Worm (Caenorhabditis elegans) whole organism, early embryonic: ENCODE results near the gene Y53C12A.7.

ENCODE experiments used
- B0310.2 ChIP-seq: sonication (generic microtip); optimal IDR thresholded peaks from 2 replicates; lab custom pipeline; 2016; ENCODE audit warnings: mild to moderate bottlenecking, missing genetic modification characterization, missing compliant biosample characterization
- F13C5.2 ChIP-seq: sonication (generic microtip); optimal IDR thresholded peaks from 2 replicates; lab custom pipeline; 2017; ENCODE audit warnings: mild to moderate bottlenecking, missing genetic modification characterization, inconsistent platforms, missing compliant biosample characterization
- aly-1 ChIP-seq: sonication (generic microtip); optimal IDR thresholded peaks from 2 replicates; lab custom pipeline; 2016; ENCODE audit warnings: missing genetic modification characterization, missing compliant biosample characterization
- ama-1 ChIP-seq: fragments of 150-350 bp; optimal IDR thresholded peaks from 2 replicates; lab custom pipeline; 2014
- ceh-13 ChIP-seq: fragments of 200-800 bp; sonication (Bioruptor generic); optimal IDR thresholded peaks from 2 replicates; lab custom pipeline; 2018; ENCODE audit warnings: mild to moderate bottlenecking, missing genetic modification characterization, missing compliant biosample characterization
- ceh-36 ChIP-seq: sonication (generic microtip); optimal IDR thresholded peaks from 2 replicates; lab custom pipeline; 2016; ENCODE audit warnings: missing genetic modification characterization, inconsistent platforms, missing compliant biosample characterization
- ets-7 ChIP-seq: sonication (generic microtip); optimal IDR thresholded peaks from 2 replicates; lab custom pipeline; 2016; ENCODE audit warnings: missing genotype, missing genetic modification characterization, missing compliant biosample characterization
- flt-1 ChIP-seq: fragments of 200-800 bp; sonication (Bioruptor generic); IDR thresholded peaks from 2 replicates; pipeline ENCODE4 v1.3.6; 2022; ENCODE audit warnings: missing genetic modification characterization, missing compliant biosample characterization
- hmbx-1 ChIP-seq: sonication (generic microtip); optimal IDR thresholded peaks from 2 replicates; lab custom pipeline; 2016; ENCODE audit warnings: mild to moderate bottlenecking, missing genetic modification characterization, missing compliant biosample characterization
- hmg-4 ChIP-seq: fragments of 200-800 bp; sonication (Bioruptor generic); optimal IDR thresholded peaks from 2 replicates; lab custom pipeline; 2018; ENCODE audit warnings: mild to moderate bottlenecking, missing genetic modification characterization, missing compliant biosample characterization
- hnd-1 ChIP-seq: sonication (generic microtip); optimal IDR thresholded peaks from 2 replicates; lab custom pipeline; 2016; ENCODE audit warnings: missing genetic modification characterization, missing compliant biosample characterization
- pes-1 ChIP-seq: fragments of 200-800 bp; sonication (Bioruptor generic); IDR thresholded peaks from 2 replicates; pipeline ENCODE4 v1.3.6; 2022; ENCODE audit warnings: missing genetic modification reagents, missing genetic modification characterization, missing compliant biosample characterization
- scrt-1 ChIP-seq: fragments of 200-800 bp; sonication (Bioruptor generic); IDR thresholded peaks from 2 replicates; pipeline ENCODE4 v1.3.6; 2022; ENCODE audit warnings: missing genetic modification characterization, missing compliant biosample characterization
- sea-1 ChIP-seq: fragments of 200-800 bp; sonication (Bioruptor generic); conservative IDR thresholded peaks from 2 replicates; pipeline ENCODE4 v1.3.6; 2022; ENCODE audit warnings: missing genetic modification characterization, missing compliant biosample characterization
- tbx-11 ChIP-seq: fragments of 200-800 bp; sonication (Bioruptor generic); IDR thresholded peaks from 2 replicates; pipeline ENCODE4 v1.3.6; 2022; ENCODE audit warnings: missing genetic modification characterization, missing compliant biosample characterization
- tbx-37 ChIP-seq: fragments of 200-800 bp; sonication (Bioruptor generic); conservative IDR thresholded peaks from 2 replicates; pipeline ENCODE4 v1.3.6; 2022; ENCODE audit warnings: missing genetic modification reagents, missing genetic modification characterization, missing compliant biosample characterization
- tra-4 ChIP-seq: sonication (generic microtip); optimal IDR thresholded peaks from 2 replicates; lab custom pipeline; 2017; ENCODE audit warnings: missing genetic modification characterization, missing compliant biosample characterization

Gene Y53C12A.7

DNA sequence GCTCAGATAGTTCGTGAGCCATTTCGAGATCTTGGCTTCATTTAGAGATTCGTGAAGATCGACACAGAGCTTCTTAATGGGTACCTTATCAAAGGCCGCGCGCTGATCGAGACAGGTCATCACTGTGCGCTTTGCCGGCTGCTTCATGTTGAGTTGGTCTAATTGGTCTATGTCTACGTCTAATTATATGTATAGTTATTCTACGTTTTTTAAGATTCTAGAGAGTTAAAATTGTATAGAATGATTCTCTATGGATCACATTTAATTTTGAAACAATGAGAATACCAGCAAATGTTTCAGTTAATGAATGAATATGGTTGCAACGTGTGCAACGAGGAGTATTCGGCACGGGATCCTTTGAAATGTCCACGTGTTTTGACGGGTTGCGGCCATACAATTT, 25.7 kb upstream of the Y53C12A.7 start, which contains the start of gene arc-1:
arc-1 (plus strand) TSS at position 301 of the 400 bp plus-strand sequence.
- no peak for TF ChIP-seq ceh-13 (GFP tag; lab: Kevin White, UChicago)

DNA sequence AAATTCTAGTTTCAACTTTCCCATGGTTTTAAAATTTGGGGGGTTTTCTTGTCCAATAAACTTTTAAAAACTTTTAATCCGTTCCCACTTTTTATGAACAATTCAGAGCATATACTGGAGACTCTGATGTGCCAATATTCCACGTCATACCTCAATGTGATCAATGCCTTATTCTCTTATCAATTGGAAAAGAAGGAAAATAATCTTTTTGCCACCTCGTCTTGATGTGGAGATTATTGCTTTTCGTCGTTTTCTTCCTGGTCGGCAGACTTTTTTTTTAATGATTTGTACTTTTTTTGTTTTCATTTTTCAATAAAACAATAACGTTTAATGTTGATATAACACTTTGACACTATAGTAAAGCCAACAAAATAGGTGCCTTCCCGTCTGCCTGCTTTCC, 22.9 kb upstream of the Y53C12A.7 start:
- TF ChIP-seq flt-1 (GFP tag; lab: Robert Waterston, UW), result no peak
- TF ChIP-seq B0310.2 (tag; lab: Kevin White, UChicago), result no peak
- no peak for TF ChIP-seq ceh-13 (GFP tag; lab: Kevin White, UChicago)
- no peak for TF ChIP-seq hnd-1 (tag; lab: Kevin White, UChicago)
- no peak for TF ChIP-seq pes-1 (GFP tag; lab: Robert Waterston, UW)
- no peak for TF ChIP-seq ceh-36 (tag; lab: Kevin White, UChicago)
- TF ChIP-seq tbx-11, result no peak
- no peak for TF ChIP-seq hmg-4 (GFP tag; lab: Kevin White, UChicago)
- no peak for TF ChIP-seq aly-1 (tag; lab: Kevin White, UChicago)
- TF ChIP-seq ama-1, result no peak
- TF ChIP-seq sea-1 (GFP tag; lab: Robert Waterston, UW), result no peak
- no peak for TF ChIP-seq tbx-37
- TF ChIP-seq hmbx-1 (tag; lab: Kevin White, UChicago), result no peak
- no peak for TF ChIP-seq ets-7 (tag; lab: Kevin White, UChicago)
- TF ChIP-seq scrt-1 (GFP tag; lab: Robert Waterston, UW), result no peak
- no peak for TF ChIP-seq tra-4 (tag; lab: Kevin White, UChicago)
- no peak for TF ChIP-seq F13C5.2 (tag; lab: Kevin White, UChicago)

DNA sequence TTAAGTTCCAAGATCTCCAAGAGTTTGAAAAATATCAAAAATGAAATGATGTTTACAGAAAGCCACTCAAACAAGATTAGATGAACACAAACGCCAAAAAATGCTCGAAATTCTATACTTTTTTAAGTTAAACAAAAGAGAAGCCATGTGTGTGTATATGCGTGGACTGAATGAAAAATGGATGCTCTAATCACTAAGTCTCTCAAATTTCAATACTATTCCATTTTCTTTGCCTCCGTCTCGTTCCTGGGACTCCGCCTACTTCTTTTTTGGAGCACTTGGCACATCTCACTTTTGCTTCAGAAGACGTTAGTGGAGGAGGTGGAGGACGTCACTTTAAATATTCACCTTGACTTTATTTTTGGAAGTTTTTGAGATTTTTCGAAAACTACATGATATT, 20.5 kb upstream of the Y53C12A.7 start:
- TF ChIP-seq tbx-11 (no peak), ets-7 (tag; lab: Kevin White, UChicago) (no peak), tra-4 (tag; lab: Kevin White, UChicago) (no peak), F13C5.2 (tag; lab: Kevin White, UChicago) (no peak), ceh-36 (tag; lab: Kevin White, UChicago) (no peak), sea-1 (GFP tag; lab: Robert Waterston, UW) (no peak), pes-1 (GFP tag; lab: Robert Waterston, UW) (no peak), hmbx-1 (tag; lab: Kevin White, UChicago) (no peak), aly-1 (tag; lab: Kevin White, UChicago) (no peak), tbx-37 (no peak), B0310.2 (tag; lab: Kevin White, UChicago) (no peak), hmg-4 (GFP tag; lab: Kevin White, UChicago) (no peak), ama-1 (no peak), hnd-1 (tag; lab: Kevin White, UChicago) (no peak), flt-1 (GFP tag; lab: Robert Waterston, UW) (no peak), ceh-13 (GFP tag; lab: Kevin White, UChicago) (no peak), scrt-1 (GFP tag; lab: Robert Waterston, UW) (no peak)

DNA sequence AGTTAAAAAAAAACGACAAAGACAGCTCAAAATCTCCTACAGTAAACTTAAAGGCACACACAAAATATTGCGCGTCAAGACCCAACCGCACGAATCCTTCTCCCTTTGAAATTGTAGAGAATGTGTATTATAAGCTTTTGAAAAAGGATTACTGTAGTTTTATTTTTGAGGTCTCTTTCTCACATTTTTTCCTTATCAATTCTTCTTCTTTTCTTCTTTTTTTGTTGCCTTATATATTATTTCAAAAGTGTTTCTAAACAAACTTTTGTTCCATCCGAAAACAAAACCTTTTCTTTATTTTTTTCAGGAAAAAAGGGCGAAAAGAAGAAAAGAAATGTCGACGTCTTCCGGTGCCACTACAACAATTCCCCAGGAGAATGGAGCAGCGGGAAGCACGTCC, 19.9 kb upstream of the Y53C12A.7 start, which contains the start of gene ZK1320.13:
ZK1320.13 (plus strand) TSS at position 301 of the 400 bp plus-strand sequence.
- TF ChIP-seq tra-4 (tag; lab: Kevin White, UChicago), result no peak
- no peak for TF ChIP-seq hnd-1 (tag; lab: Kevin White, UChicago)
- TF ChIP-seq ceh-13 (GFP tag; lab: Kevin White, UChicago), result no peak
- no peak for TF ChIP-seq tbx-37
- no peak for TF ChIP-seq B0310.2 (tag; lab: Kevin White, UChicago)
- no peak for TF ChIP-seq hmbx-1 (tag; lab: Kevin White, UChicago)
- TF ChIP-seq flt-1 (GFP tag; lab: Robert Waterston, UW), result no peak
- TF ChIP-seq hmg-4 (GFP tag; lab: Kevin White, UChicago), result no peak
- no peak for TF ChIP-seq ama-1
- no peak for TF ChIP-seq scrt-1 (GFP tag; lab: Robert Waterston, UW)
- TF ChIP-seq F13C5.2 (tag; lab: Kevin White, UChicago), result no peak
- TF ChIP-seq ceh-36 (tag; lab: Kevin White, UChicago), result no peak
- TF ChIP-seq ets-7 (tag; lab: Kevin White, UChicago), result no peak
- no peak for TF ChIP-seq aly-1 (tag; lab: Kevin White, UChicago)
- TF ChIP-seq sea-1 (GFP tag; lab: Robert Waterston, UW), result no peak
- no peak for TF ChIP-seq pes-1 (GFP tag; lab: Robert Waterston, UW)
- no peak for TF ChIP-seq tbx-11

DNA sequence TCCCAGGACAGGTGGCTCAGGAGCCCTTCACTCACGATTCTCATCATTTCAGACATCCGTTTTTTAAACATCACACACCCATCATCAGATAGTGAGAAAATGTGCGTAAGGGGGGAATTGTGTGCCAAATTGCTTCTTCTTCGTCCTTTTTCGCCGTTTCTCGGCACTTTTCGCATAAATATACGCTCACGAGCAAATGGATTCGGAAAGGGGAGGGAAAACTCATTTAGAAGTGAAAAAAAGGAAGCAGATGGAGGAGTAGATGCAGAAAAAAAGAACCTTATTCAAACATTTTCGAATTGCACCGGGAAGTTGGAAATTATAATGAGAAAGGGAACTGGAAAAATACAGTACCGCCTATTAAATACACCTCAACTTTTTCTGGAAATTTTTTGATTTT, 18.3 kb upstream of the Y53C12A.7 start:
- TF ChIP-seq tbx-11, result no peak
- no peak for TF ChIP-seq aly-1 (tag; lab: Kevin White, UChicago)
- TF ChIP-seq ets-7 (tag; lab: Kevin White, UChicago), result no peak
- no peak for TF ChIP-seq F13C5.2 (tag; lab: Kevin White, UChicago)
- no peak for TF ChIP-seq scrt-1 (GFP tag; lab: Robert Waterston, UW)
- no peak for TF ChIP-seq hnd-1 (tag; lab: Kevin White, UChicago)
- TF ChIP-seq B0310.2 (tag; lab: Kevin White, UChicago), result no peak
- TF ChIP-seq tbx-37, result no peak
- no peak for TF ChIP-seq pes-1 (GFP tag; lab: Robert Waterston, UW)
- no peak for TF ChIP-seq ceh-36 (tag; lab: Kevin White, UChicago)
- no peak for TF ChIP-seq flt-1 (GFP tag; lab: Robert Waterston, UW)
- TF ChIP-seq ceh-13 (GFP tag; lab: Kevin White, UChicago), result no peak
- no peak for TF ChIP-seq hmg-4 (GFP tag; lab: Kevin White, UChicago)
- TF ChIP-seq hmbx-1 (tag; lab: Kevin White, UChicago), result no peak
- no peak for TF ChIP-seq sea-1 (GFP tag; lab: Robert Waterston, UW)
- TF ChIP-seq tra-4 (tag; lab: Kevin White, UChicago), result no peak
- TF ChIP-seq ama-1, result no peak

DNA sequence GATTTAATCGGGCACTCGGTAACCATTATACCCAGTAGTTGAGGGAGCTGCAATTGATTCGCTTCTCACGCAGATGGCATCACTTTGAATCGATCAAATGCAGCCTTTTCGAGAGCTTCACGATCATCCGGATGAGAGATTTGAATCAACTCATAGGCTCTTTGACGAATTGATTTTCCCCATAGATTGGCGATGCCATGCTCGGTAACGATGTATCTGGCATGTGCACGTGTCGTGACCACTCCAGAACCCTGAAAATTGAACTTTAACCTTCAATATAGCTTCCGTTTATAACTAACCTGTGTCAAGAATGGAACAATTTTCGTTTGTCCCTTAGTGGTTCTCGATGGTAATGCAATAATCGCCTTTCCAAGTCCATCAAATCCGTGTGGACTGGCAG, 16.2 kb upstream of the Y53C12A.7 start:
- TF ChIP-seq tbx-37 (no peak), sea-1 (GFP tag; lab: Robert Waterston, UW) (no peak), B0310.2 (tag; lab: Kevin White, UChicago) (no peak), ama-1 (no peak), aly-1 (tag; lab: Kevin White, UChicago) (no peak), ceh-13 (GFP tag; lab: Kevin White, UChicago) (no peak), flt-1 (GFP tag; lab: Robert Waterston, UW) (no peak), ceh-36 (tag; lab: Kevin White, UChicago) (no peak), ets-7 (tag; lab: Kevin White, UChicago) (no peak), hmbx-1 (tag; lab: Kevin White, UChicago) (no peak), hmg-4 (GFP tag; lab: Kevin White, UChicago) (no peak), F13C5.2 (tag; lab: Kevin White, UChicago) (no peak), scrt-1 (GFP tag; lab: Robert Waterston, UW) (no peak), pes-1 (GFP tag; lab: Robert Waterston, UW) (no peak), tbx-11 (no peak), tra-4 (tag; lab: Kevin White, UChicago) (no peak), hnd-1 (tag; lab: Kevin White, UChicago) (no peak)
